Fruit fly (Drosophila melanogaster) whole organism, adult: Measurements from ENCODE around the gene jim.

ENCODE experiments used
- CG11617 ChIP-seq: fragments of 200-800 bp; sonication (Bioruptor generic); optimal IDR thresholded peaks from 2 replicates; lab custom pipeline; 2017; ENCODE audit warnings: mild to moderate bottlenecking, missing biosample characterization, missing genetic modification reagents, missing genetic modification characterization
- CG12768 ChIP-seq: fragments of 200-800 bp; sonication (Bioruptor generic); optimal IDR thresholded peaks from 2 replicates; lab custom pipeline; 2017; ENCODE audit warnings: missing biosample characterization, missing genetic modification characterization, mild to moderate bottlenecking, moderate library complexity, missing genetic modification reagents
- CG14711 ChIP-seq: fragments of 200-800 bp; sonication (Bioruptor generic); optimal IDR thresholded peaks from 2 replicates; lab custom pipeline; 2018; ENCODE audit warnings: missing biosample characterization, mild to moderate bottlenecking, missing genetic modification characterization, moderate library complexity
- CG1620 ChIP-seq: fragments of 200-800 bp; sonication (Bioruptor generic); optimal IDR thresholded peaks from 2 replicates; lab custom pipeline; 2016; ENCODE audit warnings: missing biosample characterization, missing genetic modification characterization
- CG33017 ChIP-seq: fragments of 200-800 bp; sonication (Bioruptor generic); optimal IDR thresholded peaks from 2 replicates; lab custom pipeline; 2018; ENCODE audit warnings: missing biosample characterization, mild to moderate bottlenecking, missing genetic modification characterization, moderate library complexity
- CG5204 ChIP-seq: fragments of 200-800 bp; sonication (Bioruptor generic); optimal IDR thresholded peaks from 2 replicates; lab custom pipeline; 2016; ENCODE audit warnings: missing biosample characterization, missing genetic modification characterization
- CG7045 ChIP-seq: fragments of 200-800 bp; sonication (Bioruptor generic); optimal IDR thresholded peaks from 2 replicates; lab custom pipeline; 2017; ENCODE audit warnings: missing biosample characterization, mild to moderate bottlenecking, missing genetic modification characterization
- CG7101 ChIP-seq: fragments of 200-800 bp; sonication (Bioruptor generic); optimal IDR thresholded peaks from 2 replicates; lab custom pipeline; 2018; ENCODE audit warnings: missing biosample characterization, mild to moderate bottlenecking, missing genetic modification characterization, moderate library complexity
- Clk ChIP-seq: fragments of 200-800 bp; sonication (Bioruptor generic); optimal IDR thresholded peaks from 2 replicates; lab custom pipeline; 2017; ENCODE audit warnings: missing biosample characterization, missing genetic modification characterization
- Crg-1 ChIP-seq: fragments of 200-800 bp; sonication (Bioruptor generic); optimal IDR thresholded peaks from 2 replicates; lab custom pipeline; 2016; ENCODE audit warnings: missing biosample characterization, missing genetic modification characterization
- Hr96 ChIP-seq: fragments of 200-800 bp; sonication (Bioruptor generic); optimal IDR thresholded peaks from 2 replicates; lab custom pipeline; 2016; ENCODE audit warnings: missing biosample characterization, missing genetic modification characterization
- Mnt ChIP-seq: fragments of 200-800 bp; sonication (Bioruptor generic); optimal IDR thresholded peaks from 2 replicates; lab custom pipeline; 2016; ENCODE audit warnings: missing biosample characterization, mild to moderate bottlenecking, missing genetic modification characterization
- bab1 ChIP-seq: fragments of 200-800 bp; sonication (Bioruptor generic); optimal IDR thresholded peaks from 3 replicates; lab custom pipeline; 2019; ENCODE audit warnings: missing biosample characterization, mild to moderate bottlenecking, missing genetic modification characterization, moderate library complexity
- cic ChIP-seq: fragments of 200-800 bp; sonication (Bioruptor generic); optimal IDR thresholded peaks from 2 replicates; lab custom pipeline; 2017; ENCODE audit warnings: missing biosample characterization, mild to moderate bottlenecking, missing genetic modification characterization, moderate library complexity
- cnc ChIP-seq, 2 experiments: fragments of >200 bp; optimal IDR thresholded peaks; 2 replicates each; lab custom pipeline; 2017
- kay ChIP-seq: fragments of 200-800 bp; sonication (Bioruptor generic); peaks from one replicate; lab custom pipeline; 2016; ENCODE audit warnings: missing biosample characterization, missing genetic modification characterization, borderline replicate concordance
- ovo ChIP-seq: fragments of 200-800 bp; sonication (Bioruptor generic); optimal IDR thresholded peaks from 2 replicates; lab custom pipeline; 2016; ENCODE audit warnings: missing biosample characterization, missing genetic modification characterization
- pad ChIP-seq: fragments of 200-800 bp; sonication (Bioruptor generic); optimal IDR thresholded peaks from 3 replicates; lab custom pipeline; 2017; ENCODE audit warnings: missing biosample characterization, missing genetic modification characterization, mild to moderate bottlenecking, moderate library complexity, missing genetic modification reagents
- tj ChIP-seq: fragments of 200-800 bp; sonication (Bioruptor generic); optimal IDR thresholded peaks from 3 replicates; lab custom pipeline; 2017; ENCODE audit warnings: missing biosample characterization, mild to moderate bottlenecking, missing genetic modification characterization, moderate library complexity
- toe ChIP-seq: fragments of 200-800 bp; sonication (Bioruptor generic); optimal IDR thresholded peaks from 2 replicates; lab custom pipeline; 2016; ENCODE audit warnings: missing biosample characterization, missing genetic modification characterization

Gene jim

DNA sequence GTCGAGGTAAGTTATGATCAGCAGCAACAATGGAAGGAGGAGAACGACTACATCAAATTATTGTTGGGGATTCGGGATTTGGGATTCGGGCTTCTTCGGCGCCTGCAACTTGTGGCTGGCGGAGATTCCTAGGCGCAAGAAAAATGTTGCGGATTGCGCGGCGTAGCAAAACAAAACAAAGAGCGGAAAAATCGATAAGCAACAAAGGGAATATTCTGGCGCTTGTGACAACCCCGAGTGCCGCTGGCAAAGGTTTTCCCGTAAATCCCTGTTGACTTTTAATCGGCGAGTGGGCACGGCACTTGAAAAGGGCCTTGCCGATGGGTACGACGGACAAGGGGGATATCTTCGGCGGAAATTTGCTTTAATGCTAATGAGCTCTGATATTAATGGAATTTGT is 85.0 kb downstream of the jim start:
- no peak for TF ChIP-seq CG33017
- no peak for TF ChIP-seq Clk (GFP tag; lab: Kevin White, UChicago)
- TF ChIP-seq kay (GFP tag; lab: Kevin White, UChicago) = no peak
- TF ChIP-seq CG12768 (GFP tag; lab: Kevin White, UChicago) = no peak
- TF ChIP-seq ovo = no peak
- TF ChIP-seq CG11617 (GFP tag; lab: Kevin White, UChicago) = no peak
- TF ChIP-seq CG7101 (tag; lab: Kevin White, UChicago) = no peak
- TF ChIP-seq cic (GFP tag; lab: Kevin White, UChicago) = no peak
- TF ChIP-seq tj (GFP tag; lab: Kevin White, UChicago) = no peak
- no peak for TF ChIP-seq toe
- no peak for TF ChIP-seq Mnt (GFP tag; lab: Kevin White, UChicago)
- no peak for TF ChIP-seq Crg-1 (GFP tag; lab: Kevin White, UChicago)
- no peak for TF ChIP-seq bab1 (GFP tag; lab: Kevin White, UChicago)
- no peak for TF ChIP-seq CG1620 (GFP tag; lab: Kevin White, UChicago)
- TF ChIP-seq pad = no peak
- no peak for TF ChIP-seq CG14711
- TF ChIP-seq CG5204 (GFP tag; lab: Kevin White, UChicago) = no peak
- no peak for TF ChIP-seq CG7045
- TF ChIP-seq Hr96 (GFP tag; lab: Kevin White, UChicago) = no peak

DNA sequence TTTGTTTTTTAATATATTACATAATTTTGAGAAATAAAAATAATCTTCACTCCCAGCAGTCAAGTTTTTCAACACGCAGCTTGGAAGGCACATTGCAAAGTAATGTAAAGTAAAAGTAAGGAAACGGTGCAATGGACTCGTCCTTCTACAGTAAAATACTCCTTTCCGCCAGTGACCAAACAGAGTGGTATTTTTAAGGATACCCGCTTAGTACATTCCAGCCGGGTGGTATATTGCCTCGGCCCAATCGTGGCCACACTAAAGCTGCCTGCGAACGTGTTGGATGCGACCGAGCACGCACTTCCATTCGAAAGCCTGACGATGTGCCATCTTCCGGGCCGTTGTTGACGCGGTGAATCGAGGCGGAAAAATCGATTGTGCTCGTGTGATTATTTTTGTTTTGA is 85.8 kb downstream of the jim start, which contains the start of gene SPoCk:
SPoCk (plus strand) TSS at position 298 of the 404 bp plus-strand sequence.
- TF ChIP-seq Hr96 (GFP tag; lab: Kevin White, UChicago) (no peak), kay (GFP tag; lab: Kevin White, UChicago) (no peak), CG7045 (no peak), pad (no peak), CG33017 (no peak), Clk (GFP tag; lab: Kevin White, UChicago) (no peak), Mnt (GFP tag; lab: Kevin White, UChicago) (no peak), CG14711 (no peak), cic (GFP tag; lab: Kevin White, UChicago) (no peak), tj (GFP tag; lab: Kevin White, UChicago) (no peak), CG12768 (GFP tag; lab: Kevin White, UChicago) (no peak), CG11617 (GFP tag; lab: Kevin White, UChicago) (no peak), ovo (no peak)

- TF ChIP-seq toe (no peak), tj (GFP tag; lab: Kevin White, UChicago) (peak; percentile 91)
These were observed 91.9 kb downstream of the jim start for dm6 chr3L:22742945-22743582.

dm6 chr3L:22742121-22742531 is 92.9 kb downstream of the jim start:
- no peak for TF ChIP-seq CG33017
- TF ChIP-seq tj (GFP tag; lab: Kevin White, UChicago) = peak; percentile 14

DNA sequence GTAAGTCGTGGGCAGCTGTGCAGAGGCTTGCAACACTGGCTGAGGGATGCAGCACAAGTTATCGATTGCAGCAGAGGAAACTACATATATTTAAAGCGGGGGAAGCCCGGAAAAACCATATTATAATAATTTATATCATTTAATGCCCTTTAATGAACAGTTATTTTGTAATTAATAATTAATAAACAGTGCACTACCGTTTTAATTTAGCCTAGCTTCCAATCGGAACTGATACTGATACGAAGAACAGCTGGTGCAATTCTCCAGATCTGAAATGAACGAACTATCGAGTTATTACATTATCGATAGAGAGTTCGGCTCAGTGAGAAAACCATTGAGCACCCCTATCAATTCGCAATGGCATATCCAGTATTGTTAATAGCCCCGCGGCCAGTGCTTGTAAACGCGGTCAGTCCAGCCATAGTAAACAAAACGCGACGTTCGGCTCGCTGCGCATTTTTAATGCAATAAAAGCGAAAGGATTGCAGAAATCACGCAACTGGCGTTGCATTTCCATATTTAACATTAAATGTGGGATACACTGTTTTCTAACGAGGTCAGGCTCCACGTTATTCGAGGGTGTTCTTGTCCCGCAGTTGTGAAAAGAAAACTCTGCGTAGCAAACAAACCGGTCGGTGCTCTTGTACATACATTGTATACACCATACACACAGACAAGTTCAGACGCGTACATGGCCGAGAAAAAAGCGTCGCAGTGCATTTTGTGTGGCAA is 93.4 kb downstream of the jim start, which contains the start of gene CG7369:
CG7369 (plus strand) TSS at position 405 of the 732 bp plus-strand sequence.
- TF ChIP-seq CG1620 (GFP tag; lab: Kevin White, UChicago) (peak; percentile 97), CG5204 (GFP tag; lab: Kevin White, UChicago) (peak; percentile 93), CG11617 (GFP tag; lab: Kevin White, UChicago) (peak; percentile 95), Hr96 (GFP tag; lab: Kevin White, UChicago) (peak; percentile 93), kay (GFP tag; lab: Kevin White, UChicago) (peak; percentile 96), CG12768 (GFP tag; lab: Kevin White, UChicago) (peak; percentile 96), Crg-1 (GFP tag; lab: Kevin White, UChicago) (peak; percentile 97), CG7101 (tag; lab: Kevin White, UChicago) (peak; percentile 88), tj (GFP tag; lab: Kevin White, UChicago) (peak; percentile 64), Mnt (GFP tag; lab: Kevin White, UChicago) (peak; percentile 89), CG33017 (peak; percentile 83), CG7045 (peak; percentile 92), CG14711 (peak; percentile 82), pad (peak; percentile 90), bab1 (GFP tag; lab: Kevin White, UChicago) (peak; percentile 89), Clk (GFP tag; lab: Kevin White, UChicago) (peak; percentile 93), ovo (peak; percentile 92), cnc (optimal IDR thresholded peaks at IDR 0.05; lab: Kevin White, UChicago) (no peak), toe (peak; percentile 96), cic (GFP tag; lab: Kevin White, UChicago) (peak; percentile 84)
